Worm (Caenorhabditis elegans): Measurements from ENCODE around the gene citk-1.

Gene citk-1

DNA sequence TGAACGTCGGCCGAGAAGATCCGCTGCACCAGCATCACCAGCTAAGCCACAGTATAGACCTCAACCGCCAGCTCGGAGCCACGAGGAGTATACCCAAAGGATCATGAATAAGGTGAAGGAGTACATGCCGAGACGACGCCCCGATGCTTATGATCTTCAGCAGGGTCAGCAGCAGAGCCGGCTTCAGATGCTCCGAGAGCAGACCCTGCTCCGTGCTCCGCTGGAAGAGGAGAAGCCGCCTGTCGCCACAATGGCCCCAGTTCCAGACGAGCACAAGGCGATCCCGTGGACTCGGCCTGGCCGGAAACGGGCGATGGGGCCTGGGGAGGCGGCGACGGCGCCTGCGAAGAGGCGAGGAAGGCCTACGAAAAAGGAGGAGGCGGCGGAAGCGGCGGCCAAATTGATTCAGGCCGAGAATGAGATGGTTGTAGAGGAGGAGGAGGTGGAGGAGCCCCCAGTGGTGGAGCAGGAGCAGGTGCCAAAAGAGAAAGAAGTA, 12.4 kb upstream of the citk-1 start:
- TF ChIP-seq daf-12 (tag; optimal IDR thresholded peaks at IDR 0.05) (no peak), unc-62 (GFP tag; optimal IDR thresholded peaks at IDR 0.05) (no peak), aly-2 (tag; optimal IDR thresholded peaks at IDR 0.05) (no peak), ZK546.5 (tag; optimal IDR thresholded peaks at IDR 0.05) (no peak), fos-1 (tag; optimal IDR thresholded peaks at IDR 0.05) (no peak), lin-15B (tag; optimal IDR thresholded peaks at IDR 0.05) (no peak)

DNA sequence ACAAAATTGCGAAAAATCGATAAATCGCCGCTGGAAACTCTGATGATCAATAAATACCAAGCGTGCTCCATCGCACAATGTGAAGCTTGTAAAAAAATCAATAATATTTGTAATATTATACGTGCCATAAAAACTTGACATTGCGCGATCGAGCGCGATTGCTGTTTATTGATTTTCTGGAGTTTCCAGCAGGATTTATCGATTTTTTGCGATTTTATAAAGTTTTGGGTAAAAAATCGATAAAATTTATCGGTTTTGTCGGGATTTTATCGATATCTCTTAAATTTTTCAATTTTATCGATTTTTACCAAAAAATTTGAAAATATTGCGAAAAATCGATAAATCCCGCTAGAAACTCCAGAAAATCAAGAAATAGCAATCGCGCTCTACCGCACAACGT, 8.9 kb upstream of the citk-1 start:
- TF ChIP-seq ceh-28 (tag; optimal IDR thresholded peaks at IDR 0.05) = peak; percentile 88
- TF ChIP-seq ZK546.5 (tag; optimal IDR thresholded peaks at IDR 0.05) = no peak

DNA sequence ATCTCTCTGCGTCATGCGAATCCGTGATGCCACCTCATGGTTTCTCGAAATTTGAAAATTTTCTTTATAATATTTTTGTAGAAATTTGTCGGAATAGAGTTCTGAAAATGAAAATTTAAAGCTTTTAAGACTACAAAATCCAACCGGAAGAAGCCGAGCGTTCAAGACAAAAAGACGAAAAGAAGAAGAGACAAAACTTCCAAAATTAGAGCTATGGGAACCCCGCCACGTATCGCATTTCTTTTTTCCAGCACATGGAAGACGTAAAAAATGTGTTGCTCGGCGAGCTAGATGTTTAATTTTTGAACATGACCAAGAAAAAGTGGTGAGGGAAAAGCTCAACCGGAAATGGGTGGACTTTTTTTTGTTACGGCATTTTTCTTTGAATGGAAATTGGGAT, 6.7 kb upstream of the citk-1 start, which contains the start of gene W02B8.1:
Gene W02B8.1 (minus strand): TSS at position 101 of the 400 bp plus-strand sequence.
- no peak for TF ChIP-seq nhr-67 (tag; optimal IDR thresholded peaks at IDR 0.05)
- no peak for TF ChIP-seq jun-1 (tag; optimal IDR thresholded peaks at IDR 0.05)
- no peak for TF ChIP-seq elt-3 (tag; optimal IDR thresholded peaks at IDR 0.05)
- TF ChIP-seq ama-1 (optimal IDR thresholded peaks at IDR 0.05) = no peak
- TF ChIP-seq ceh-28 (tag; optimal IDR thresholded peaks at IDR 0.05) = no peak
- no peak for TF ChIP-seq ceh-16 (tag; optimal IDR thresholded peaks at IDR 0.05)
- TF ChIP-seq R02D3.7 (tag; optimal IDR thresholded peaks at IDR 0.05) = no peak
- TF ChIP-seq nhr-25 (tag; optimal IDR thresholded peaks at IDR 0.05) = no peak
- TF ChIP-seq egl-5 (tag; optimal IDR thresholded peaks at IDR 0.05) = no peak
- no peak for TF ChIP-seq lin-39 (tag; optimal IDR thresholded peaks at IDR 0.05)
- TF ChIP-seq ceh-82 (tag; optimal IDR thresholded peaks at IDR 0.05) = no peak
- no peak for TF ChIP-seq fos-1 (tag; optimal IDR thresholded peaks at IDR 0.05)
- no peak for TF ChIP-seq ZK546.5 (tag; optimal IDR thresholded peaks at IDR 0.05)
- no peak for TF ChIP-seq nhr-76 (tag; optimal IDR thresholded peaks at IDR 0.05)
- no peak for TF ChIP-seq fkh-10 (GFP tag; optimal IDR thresholded peaks at IDR 0.05)

DNA sequence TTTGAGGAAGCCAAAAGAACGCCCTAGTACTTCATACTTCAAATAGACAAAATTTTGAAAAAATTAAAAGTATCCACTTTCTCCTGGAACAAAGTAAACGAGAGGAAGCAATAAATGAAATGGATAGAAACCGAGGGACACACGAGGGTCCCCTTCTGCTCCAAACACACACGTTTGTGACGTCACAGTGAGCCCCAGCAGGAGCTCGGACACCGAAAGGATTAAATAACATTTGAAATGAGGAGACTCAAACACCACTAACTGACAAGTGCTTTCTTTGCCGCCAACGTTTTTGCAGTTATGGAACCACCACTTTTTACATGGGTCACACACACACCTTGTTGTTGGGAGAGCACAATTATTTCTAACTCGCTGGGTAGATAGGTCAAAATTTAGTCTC, 5.2 kb upstream of the citk-1 start:
- TF ChIP-seq eor-1 (tag; optimal IDR thresholded peaks at IDR 0.05) (no peak), nfya-1 (tag; optimal IDR thresholded peaks at IDR 0.05; ENCODE audit: insufficient read depth) (peak; percentile 48), snpc-4 (tag; optimal IDR thresholded peaks at IDR 0.05) (no peak), lin-39 (tag; optimal IDR thresholded peaks at IDR 0.05) (peak; percentile 67)

DNA sequence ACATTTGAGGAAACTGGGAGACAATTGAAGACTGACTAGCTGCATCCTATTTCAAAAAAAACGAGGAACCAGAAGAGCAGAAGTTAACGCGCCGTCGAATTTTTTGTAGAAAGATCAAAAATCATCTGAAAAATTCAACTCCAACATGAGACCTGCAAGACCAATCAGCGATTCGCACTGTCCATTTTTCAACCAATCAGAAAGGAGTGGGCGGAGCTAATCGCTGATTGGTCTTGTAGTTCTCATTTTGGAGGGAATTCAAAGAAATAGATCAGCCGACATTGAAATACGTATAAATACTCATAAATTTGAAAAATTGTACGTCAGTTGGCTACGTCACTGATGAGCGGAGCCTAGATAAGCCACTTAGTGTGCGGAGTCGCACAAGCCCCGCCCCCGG, 1.1 kb upstream of the citk-1 start:
- TF ChIP-seq nfya-1 (tag; optimal IDR thresholded peaks at IDR 0.05; ENCODE audit: insufficient read depth) = peak; percentile 89
- TF ChIP-seq hmg-11 (tag; optimal IDR thresholded peaks at IDR 0.05) = no peak

DNA sequence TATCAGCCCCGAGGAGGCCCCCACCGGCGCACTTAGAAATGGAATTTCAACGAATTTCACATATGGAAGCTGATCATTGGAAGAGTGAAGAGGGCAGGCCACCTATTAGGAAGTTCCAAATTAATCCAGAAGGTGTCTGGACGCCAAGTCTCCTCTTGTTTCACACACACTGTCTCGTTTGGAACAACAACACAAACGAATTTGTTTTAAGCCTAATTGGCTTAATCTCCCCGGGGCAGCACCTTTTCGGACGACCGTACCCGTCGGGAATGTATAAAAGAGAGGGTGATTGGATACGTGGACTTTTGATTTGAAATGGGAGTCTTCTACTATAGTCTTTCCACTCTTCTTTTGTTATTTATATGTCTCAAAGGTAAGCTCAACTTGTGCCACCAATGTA, 7.3 kb downstream of the citk-1 start, which contains the start of gene mltn-3:
Gene mltn-3 (plus strand): TSS at position 301 of the 400 bp plus-strand sequence.
- TF ChIP-seq elt-1 (tag; optimal IDR thresholded peaks at IDR 0.05) (no peak), nhr-25 (tag; optimal IDR thresholded peaks at IDR 0.05) (no peak), nhr-23 (tag; optimal IDR thresholded peaks at IDR 0.05) (no peak), ama-1 (optimal IDR thresholded peaks at IDR 0.05) (no peak), egl-27 (tag; optimal IDR thresholded peaks at IDR 0.05) (no peak), nhr-237 (tag; optimal IDR thresholded peaks at IDR 0.05) (no peak)

DNA sequence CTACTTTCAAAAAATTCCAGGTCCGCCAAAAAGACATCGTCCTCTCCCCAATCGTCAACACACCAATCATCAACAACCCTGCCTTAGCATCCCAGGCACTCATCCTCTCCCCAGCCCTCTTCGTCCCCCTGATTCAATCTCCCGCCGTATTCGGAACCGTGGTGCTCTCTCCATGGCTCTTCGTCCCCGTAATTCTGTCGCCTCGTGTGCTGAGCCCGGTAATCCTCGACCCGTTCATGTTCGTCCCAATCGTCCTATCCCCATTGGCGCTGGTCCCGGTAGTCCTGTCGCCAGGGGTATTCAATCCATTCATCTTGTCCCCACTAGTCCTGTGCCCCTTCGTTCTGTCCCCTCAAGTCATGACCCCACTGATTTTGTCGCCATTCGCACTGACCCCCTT, 10.4 kb downstream of the citk-1 start:
- TF ChIP-seq fkh-2 (tag; optimal IDR thresholded peaks at IDR 0.05) (no peak), ama-1 (optimal IDR thresholded peaks at IDR 0.05) (no peak), pqm-1 (tag; optimal IDR thresholded peaks at IDR 0.05) (no peak), ZK546.5 (tag; optimal IDR thresholded peaks at IDR 0.05) (no peak), skn-1 (tag; optimal IDR thresholded peaks at IDR 0.05) (no peak), nhr-43 (tag; optimal IDR thresholded peaks at IDR 0.05; ENCODE audit: poor library complexity, severe bottlenecking) (no peak), aly-2 (tag; optimal IDR thresholded peaks at IDR 0.05) (no peak), ztf-11 (tag; optimal IDR thresholded peaks at IDR 0.05) (no peak), nhr-25 (tag; optimal IDR thresholded peaks at IDR 0.05) (no peak), ceh-28 (tag; optimal IDR thresholded peaks at IDR 0.05) (no peak), nhr-76 (tag; optimal IDR thresholded peaks at IDR 0.05) (no peak)
